Fruit fly (Drosophila melanogaster) whole organism, pupa: ENCODE results near the gene CG6171.

Experiments used
- Pif1A ChIP-seq: fragments of 200-800 bp; sonication (Bioruptor generic); optimal IDR thresholded peaks from 3 replicates; lab custom pipeline; 2016; ENCODE audit warnings: missing biosample characterization, missing genetic modification characterization
- Pif1B ChIP-seq: fragments of 200-800 bp; sonication (Bioruptor generic); optimal IDR thresholded peaks from 3 replicates; lab custom pipeline; 2016; ENCODE audit warnings: missing biosample characterization, missing genetic modification characterization

- TF ChIP-seq Pif1B (GFP tag; lab: Kevin White, UChicago) (no peak), Pif1A (no peak)
Measured at dm6 chr3R:15369742-15370141, 6.1 kb upstream of the CG6171 start, which contains the start of gene CG14868.
